Fruit fly (Drosophila melanogaster) whole organism, embryonic: ENCODE results near the gene Rh5.

Experiments used
- B-H1 ChIP-seq: fragments of 200-800 bp; sonication (Bioruptor generic); IDR thresholded peaks from 3 replicates; pipeline ENCODE4 v1.3.6; 2022; ENCODE audit warnings: missing biosample characterization, missing genetic modification characterization
- CG1024 ChIP-seq: fragments of 200-800 bp; sonication (Bioruptor generic); IDR thresholded peaks from 2 replicates; pipeline ENCODE4 v1.3.6; 2022; ENCODE audit warnings: missing biosample characterization, missing genetic modification characterization
- CG13287 ChIP-seq: fragments of 200-800 bp; sonication (Bioruptor generic); IDR thresholded peaks from 2 replicates; pipeline ENCODE4 v1.3.6; 2022; ENCODE audit warnings: missing biosample characterization, missing genetic modification characterization; ENCODE audit not compliant: partially characterized antibody
- CG14014 ChIP-seq: fragments of 200-800 bp; sonication (Bioruptor generic); IDR thresholded peaks from 2 replicates; pipeline ENCODE4 v1.3.6; 2022; ENCODE audit warnings: missing biosample characterization, missing genetic modification characterization
- CG15011 ChIP-seq: fragments of 200-800 bp; sonication (Bioruptor generic); optimal IDR thresholded peaks from 3 replicates; lab custom pipeline; 2018; ENCODE audit warnings: missing biosample characterization, mild to moderate bottlenecking, missing genetic modification characterization
- CG15514 ChIP-seq: fragments of 200-800 bp; sonication (Bioruptor generic); optimal IDR thresholded peaks from 3 replicates; lab custom pipeline; 2017; ENCODE audit warnings: missing biosample characterization, missing genetic modification characterization, mild to moderate bottlenecking, moderate library complexity, missing genetic modification reagents
- CG17328 ChIP-seq: fragments of 200-800 bp; sonication (Bioruptor generic); IDR thresholded peaks from 2 replicates; pipeline ENCODE4 v1.3.6; 2022; ENCODE audit warnings: missing biosample characterization, missing genetic modification characterization
- CG17912 ChIP-seq: fragments of 200-800 bp; sonication (Bioruptor generic); optimal IDR thresholded peaks from 2 replicates; lab custom pipeline; 2018; ENCODE audit warnings: missing biosample characterization, mild to moderate bottlenecking, missing genetic modification characterization
- CG18011 ChIP-seq: fragments of 200-800 bp; sonication (Bioruptor generic); optimal IDR thresholded peaks from 2 replicates; lab custom pipeline; 2017; ENCODE audit warnings: missing biosample characterization, missing genetic modification characterization, mild to moderate bottlenecking, moderate library complexity, missing genotype
- CG18262 ChIP-seq: fragments of 200-800 bp; optimal IDR thresholded peaks from 3 replicates; lab custom pipeline; 2019; ENCODE audit warnings: missing biosample characterization, mild to moderate bottlenecking, missing genetic modification characterization, moderate library complexity
- CG1832 ChIP-seq: fragments of 200-800 bp; sonication (Bioruptor generic); optimal IDR thresholded peaks from 2 replicates; lab custom pipeline; 2017; ENCODE audit warnings: missing biosample characterization, mild to moderate bottlenecking, missing genetic modification characterization, inconsistent platforms
- CG18599 ChIP-seq: fragments of 200-800 bp; sonication (Bioruptor generic); optimal IDR thresholded peaks from 3 replicates; lab custom pipeline; 2017; ENCODE audit warnings: missing biosample characterization, missing genetic modification characterization, mild to moderate bottlenecking, moderate library complexity, missing genetic modification reagents
- CG2129 ChIP-seq: fragments of 200-800 bp; sonication (Bioruptor generic); IDR thresholded peaks from 2 replicates; pipeline ENCODE4 v1.3.6; 2022; ENCODE audit warnings: missing biosample characterization, missing genetic modification characterization; ENCODE audit not compliant: partially characterized antibody
- CG2678 ChIP-seq: fragments of 200-800 bp; sonication (Bioruptor generic); optimal IDR thresholded peaks from 3 replicates; lab custom pipeline; 2019; ENCODE audit warnings: missing biosample characterization, mild to moderate bottlenecking, missing genetic modification characterization, moderate library complexity
- CG32772 ChIP-seq: fragments of 200-800 bp; sonication (Bioruptor generic); IDR thresholded peaks from 2 replicates; pipeline ENCODE4 v1.3.6; 2022; ENCODE audit warnings: missing biosample characterization, missing genetic modification characterization
- CG6683 ChIP-seq: fragments of 200-800 bp; sonication (Bioruptor generic); optimal IDR thresholded peaks from 2 replicates; lab custom pipeline; 2017; ENCODE audit warnings: missing biosample characterization, mild to moderate bottlenecking, missing genetic modification characterization, missing genetic modification reagents
- CG6813 ChIP-seq: fragments of 200-800 bp; sonication (Bioruptor generic); optimal IDR thresholded peaks from 2 replicates; lab custom pipeline; 2017; ENCODE audit warnings: missing biosample characterization, missing genetic modification characterization, mild to moderate bottlenecking, moderate library complexity, missing genetic modification reagents
- CG7357 ChIP-seq: fragments of 200-800 bp; sonication (Bioruptor generic); IDR thresholded peaks from 3 replicates; pipeline ENCODE4 v1.3.6; 2022; ENCODE audit warnings: missing biosample characterization, missing genetic modification characterization
- CG7786 ChIP-seq: fragments of 200-800 bp; sonication (Bioruptor generic); optimal IDR thresholded peaks from 2 replicates; lab custom pipeline; 2016; ENCODE audit warnings: missing biosample characterization, missing genetic modification characterization
- CG8388 ChIP-seq: fragments of 200-800 bp; sonication (Bioruptor generic); optimal IDR thresholded peaks from 2 replicates; lab custom pipeline; 2019; ENCODE audit warnings: missing biosample characterization, mild to moderate bottlenecking, missing genetic modification characterization, moderate library complexity
- CG8944 ChIP-seq: fragments of 200-800 bp; sonication (Bioruptor generic); optimal IDR thresholded peaks from 3 replicates; lab custom pipeline; 2016; ENCODE audit warnings: missing biosample characterization, missing genetic modification characterization
- Chrac-16 ChIP-seq: fragments of 200-800 bp; sonication (Bioruptor generic); optimal IDR thresholded peaks from 3 replicates; lab custom pipeline; 2016; ENCODE audit warnings: missing biosample characterization, missing genetic modification characterization
- Dad ChIP-seq: fragments of 200-800 bp; sonication (Bioruptor generic); optimal IDR thresholded peaks from 3 replicates; lab custom pipeline; 2016; ENCODE audit warnings: missing biosample characterization, missing genetic modification characterization
- Dbx ChIP-seq: fragments of 200-800 bp; sonication (Bioruptor generic); IDR thresholded peaks from 3 replicates; pipeline ENCODE4 v1.3.6; 2022; ENCODE audit warnings: missing biosample characterization, missing genetic modification characterization
- Eip74EF ChIP-seq, 2 experiments: fragments of 200-800 bp in 1 of 2; fragments of >200 bp in 1 of 2; sonication (Bioruptor generic) in 1 of 2; optimal IDR thresholded peaks; 2 replicates each; lab custom pipeline; 2017 to 2019; ENCODE audit warnings: missing biosample characterization in 2 of 2, missing genetic modification characterization in 2 of 2, mild to moderate bottlenecking in 1 of 2, moderate library complexity in 1 of 2
- Elba2 ChIP-seq: fragments of 200-800 bp; sonication (Bioruptor generic); optimal IDR thresholded peaks from 3 replicates; lab custom pipeline; 2016; ENCODE audit warnings: missing biosample characterization, missing genetic modification characterization
- Hmr ChIP-seq: fragments of 200-800 bp; sonication (Bioruptor generic); optimal IDR thresholded peaks from 3 replicates; lab custom pipeline; 2017; ENCODE audit warnings: mild to moderate bottlenecking, missing biosample characterization, missing genetic modification reagents, missing genetic modification characterization
- MESR4 ChIP-seq: fragments of 200-800 bp; sonication (Bioruptor generic); optimal IDR thresholded peaks from 2 replicates; lab custom pipeline; 2018; ENCODE audit warnings: missing biosample characterization, mild to moderate bottlenecking, missing genetic modification characterization, moderate library complexity
- NC2α ChIP-seq: fragments of 200-800 bp; sonication (Bioruptor generic); optimal IDR thresholded peaks from 2 replicates; lab custom pipeline; 2016; ENCODE audit warnings: missing biosample characterization, missing genetic modification characterization
- TFAM ChIP-seq: fragments of 200-800 bp; sonication (Bioruptor generic); optimal IDR thresholded peaks from 2 replicates; lab custom pipeline; 2017; ENCODE audit warnings: missing biosample characterization, missing genetic modification characterization, inconsistent platforms
- aop ChIP-seq: fragments of 200-800 bp; sonication (Bioruptor generic); IDR thresholded peaks from 2 replicates; pipeline ENCODE4 v1.3.6; 2022; ENCODE audit warnings: missing biosample characterization, missing genetic modification characterization
- bab2 ChIP-seq: fragments of 200-800 bp; sonication (Bioruptor generic); optimal IDR thresholded peaks from 2 replicates; lab custom pipeline; 2016; ENCODE audit warnings: missing biosample characterization, missing genetic modification characterization
- btn ChIP-seq: fragments of 200-800 bp; sonication (Bioruptor generic); optimal IDR thresholded peaks from 2 replicates; lab custom pipeline; 2016; ENCODE audit warnings: missing biosample characterization, missing genetic modification characterization
- cwo ChIP-seq: fragments of 200-800 bp; sonication (Bioruptor generic); optimal IDR thresholded peaks from 3 replicates; lab custom pipeline; 2017; ENCODE audit warnings: missing biosample characterization, missing genetic modification characterization, mild to moderate bottlenecking, moderate library complexity, missing genetic modification reagents
- disco-r ChIP-seq: fragments of 200-800 bp; sonication (Bioruptor generic); optimal IDR thresholded peaks from 2 replicates; lab custom pipeline; 2016; ENCODE audit warnings: missing biosample characterization, missing genetic modification characterization
- fd96Cb ChIP-seq: fragments of 200-800 bp; sonication (Bioruptor generic); optimal IDR thresholded peaks from 2 replicates; lab custom pipeline; 2018; ENCODE audit warnings: missing biosample characterization, mild to moderate bottlenecking, missing genetic modification characterization, moderate library complexity
- insv ChIP-seq, 2 experiments: fragments of 200-800 bp; sonication (Bioruptor generic); optimal IDR thresholded peaks; 3 replicates each; lab custom pipeline; 2016 to 2018; ENCODE audit warnings: missing biosample characterization in 2 of 2, missing genetic modification characterization in 2 of 2
- jumu ChIP-seq: fragments of 200-800 bp; sonication (Bioruptor generic); optimal IDR thresholded peaks from 3 replicates; lab custom pipeline; 2016; ENCODE audit warnings: missing biosample characterization, missing genetic modification characterization
- klu ChIP-seq: fragments of 200-800 bp; sonication (Bioruptor generic); IDR thresholded peaks from 2 replicates; pipeline ENCODE4 v1.3.6; 2022; ENCODE audit warnings: missing biosample characterization, missing genetic modification characterization
- lov ChIP-seq, 2 experiments: fragments of 200-800 bp in 1 of 2; fragments of >200 bp in 1 of 2; sonication (Bioruptor generic) in 1 of 2; IDR thresholded peaks in 1 of 2; optimal IDR thresholded peaks in 1 of 2; 2 replicates in 1 of 2; 3 replicates in 1 of 2; pipeline versions ENCODE4 v1.3.6 to Lab custom; 2017 to 2022; ENCODE audit warnings: missing biosample characterization in 1 of 2, missing genetic modification characterization in 1 of 2
- nerfin-2 ChIP-seq: fragments of 200-800 bp; sonication (Bioruptor generic); IDR thresholded peaks from 2 replicates; pipeline ENCODE4 v1.3.6; 2022; ENCODE audit warnings: missing biosample characterization, missing genetic modification characterization; ENCODE audit not compliant: partially characterized antibody
- nom ChIP-seq: fragments of 200-800 bp; sonication (Bioruptor generic); optimal IDR thresholded peaks from 2 replicates; lab custom pipeline; 2017; ENCODE audit warnings: missing biosample characterization, missing genetic modification characterization, mild to moderate bottlenecking, moderate library complexity, missing genetic modification reagents
- otp ChIP-seq: fragments of 200-800 bp; sonication (Bioruptor generic); IDR thresholded peaks from 3 replicates; pipeline ENCODE4, ENCODE4 v1.3.6; 2022; ENCODE audit warnings: missing biosample characterization, missing genetic modification characterization
- rib ChIP-seq: fragments of 200-800 bp; sonication (Bioruptor generic); IDR thresholded peaks from 2 replicates; pipeline ENCODE4 v1.3.6; 2022; ENCODE audit warnings: missing biosample characterization, missing genetic modification characterization
- sens-2 ChIP-seq: fragments of 200-800 bp; sonication (Bioruptor generic); IDR thresholded peaks from 2 replicates; pipeline ENCODE4 v1.3.6; 2022; ENCODE audit warnings: missing biosample characterization, missing genetic modification characterization
- sisA ChIP-seq: fragments of 200-800 bp; sonication (Bioruptor generic); IDR thresholded peaks from 2 replicates; pipeline ENCODE4 v1.3.6; 2022; ENCODE audit warnings: missing biosample characterization, missing genetic modification characterization
- tio ChIP-seq: fragments of 200-800 bp; sonication (Bioruptor generic); optimal IDR thresholded peaks from 2 replicates; lab custom pipeline; 2017; ENCODE audit warnings: missing biosample characterization, missing genetic modification characterization, inconsistent platforms

Gene Rh5

dm6 chr2L:12011682-12012655 is 4.0 kb downstream of the Rh5 start (continued):
- peak; percentile 6 for TF ChIP-seq CG17912 (GFP tag; lab: Kevin White, UChicago)
- TF ChIP-seq CG1024, result no peak
- TF ChIP-seq NC2α (GFP tag; lab: Kevin White, UChicago), result peak; percentile 58
- no peak for TF ChIP-seq CG17328
- TF ChIP-seq CG32772 (GFP tag; lab: Robert Waterston, UW), result no peak
- peak; percentile 75 for TF ChIP-seq CG7786 (GFP tag; lab: Kevin White, UChicago)
- no peak for TF ChIP-seq otp (GFP tag; lab: Robert Waterston, UW)
- TF ChIP-seq rib (GFP tag; lab: Robert Waterston, UW), result no peak
- TF ChIP-seq sens-2 (GFP tag; lab: Robert Waterston, UW), result no peak
- no peak for TF ChIP-seq lov (optimal IDR thresholded peaks at IDR 0.05; lab: Kevin White, UChicago)
- no peak for TF ChIP-seq lov (GFP tag; IDR thresholded peaks at IDR 0.05; lab: Robert Waterston, UW)
- no peak for TF ChIP-seq B-H1 (GFP tag; lab: Robert Waterston, UW)
- TF ChIP-seq CG15011 (GFP tag; lab: Kevin White, UChicago), result peak; percentile 5
- TF ChIP-seq Chrac-16 (GFP tag; lab: Kevin White, UChicago), result peak; percentile 64
- peak; percentile 66 for TF ChIP-seq btn (GFP tag; lab: Kevin White, UChicago)
- TF ChIP-seq nerfin-2 (GFP tag; lab: Robert Waterston, UW), result no peak
- peak in 1 of 2 experiments; percentile 60 for TF ChIP-seq insv (GFP tag; optimal IDR thresholded peaks at IDR 0.05; lab: Kevin White, UChicago)
- peak in 1 of 2 experiments; percentile 93 for TF ChIP-seq Eip74EF (GFP tag; optimal IDR thresholded peaks at IDR 0.05; lab: Kevin White, UChicago)
- TF ChIP-seq fd96Cb (tag; lab: Kevin White, UChicago), result peak; percentile 26
- no peak for TF ChIP-seq CG13287 (GFP tag; lab: Robert Waterston, UW)
- peak; percentile 85 for TF ChIP-seq CG6813 (GFP tag; lab: Kevin White, UChicago)
- TF ChIP-seq CG8388 (GFP tag; lab: Kevin White, UChicago), result peak; percentile 29
- no peak for TF ChIP-seq sisA (GFP tag; lab: Robert Waterston, UW)
- peak; percentile 79 for TF ChIP-seq Dad (GFP tag; lab: Kevin White, UChicago)
- TF ChIP-seq CG2129 (GFP tag; lab: Robert Waterston, UW), result no peak
- TF ChIP-seq CG15514 (GFP tag; lab: Kevin White, UChicago), result peak; percentile 94
- TF ChIP-seq CG18262, result peak; percentile 36
- peak; percentile 94 for TF ChIP-seq CG18599 (GFP tag; lab: Kevin White, UChicago)
- peak; percentile 71 for TF ChIP-seq CG2678 (tag; lab: Kevin White, UChicago)
- TF ChIP-seq Hmr, result peak; percentile 92
- TF ChIP-seq CG8944 (GFP tag; lab: Kevin White, UChicago), result peak; percentile 57
- TF ChIP-seq MESR4 (GFP tag; lab: Kevin White, UChicago), result peak; percentile 4
- TF ChIP-seq CG14014 (GFP tag; lab: Robert Waterston, UW), result no peak
- TF ChIP-seq aop (GFP tag; lab: Robert Waterston, UW), result no peak
- peak; percentile 61; the same call in 2 of the 3 replicates for TF ChIP-seq CG7357
- TF ChIP-seq disco-r, result no peak
- peak; percentile 44 for TF ChIP-seq CG1832 (GFP tag; lab: Kevin White, UChicago)
- TF ChIP-seq CG18011 (GFP tag; lab: Kevin White, UChicago), result peak; percentile 36
- peak; percentile 88 for TF ChIP-seq nom
- peak; percentile 45 for TF ChIP-seq CG6683 (GFP tag; lab: Kevin White, UChicago)
- TF ChIP-seq tio (GFP tag; lab: Kevin White, UChicago), result no peak
- TF ChIP-seq TFAM (GFP tag; lab: Kevin White, UChicago), result no peak
- TF ChIP-seq Dbx (GFP tag; lab: Robert Waterston, UW), result no peak
- no peak for TF ChIP-seq klu (GFP tag; lab: Robert Waterston, UW)
- no peak for TF ChIP-seq Elba2 (GFP tag; lab: Kevin White, UChicago)
- TF ChIP-seq bab2 (GFP tag; lab: Kevin White, UChicago), result peak; percentile 62
- peak; percentile 80 for TF ChIP-seq jumu (GFP tag; lab: Kevin White, UChicago)
- peak; percentile 89 for TF ChIP-seq cwo (GFP tag; lab: Kevin White, UChicago)
